Worm (Caenorhabditis elegans): ENCODE results near the gene F14H3.15.

DNA sequence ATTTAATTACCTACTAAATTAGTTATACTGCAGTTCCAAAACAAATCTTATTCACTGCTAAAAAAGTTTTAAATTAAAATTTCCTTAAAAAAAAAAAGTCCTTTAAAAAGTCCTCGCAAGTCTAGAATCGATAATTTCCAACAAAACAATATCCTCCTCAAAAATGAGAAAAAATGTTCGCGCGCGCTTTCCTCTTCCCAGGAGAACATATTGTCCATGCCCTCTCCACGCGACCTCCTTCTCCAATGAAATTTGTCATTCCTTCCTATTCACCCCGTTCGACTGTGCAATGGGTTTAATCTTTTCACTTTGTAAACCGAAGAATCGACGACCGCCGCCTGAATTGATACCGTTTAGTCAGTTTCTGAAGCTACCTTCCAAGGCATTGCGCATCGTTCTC, 23.9 kb downstream of the F14H3.15 start, which contains the start of gene T10C6.10:
- TF ChIP-seq unc-39 (tag; optimal IDR thresholded peaks at IDR 0.05) (no peak), unc-62 (GFP tag; optimal IDR thresholded peaks at IDR 0.05) (no peak), nhr-76 (tag; optimal IDR thresholded peaks at IDR 0.05) (no peak), blmp-1 (tag; optimal IDR thresholded peaks at IDR 0.05) (no peak), ztf-11 (tag; optimal IDR thresholded peaks at IDR 0.05) (no peak), lin-13 (tag; optimal IDR thresholded peaks at IDR 0.05) (no peak), pha-4 (tag; optimal IDR thresholded peaks at IDR 0.05) (no peak), lsy-2 (tag; optimal IDR thresholded peaks at IDR 0.05) (no peak), snpc-4 (tag; optimal IDR thresholded peaks at IDR 0.05) (no peak), elt-3 (tag; optimal IDR thresholded peaks at IDR 0.05) (no peak)

Measured in whole organism, mixed stage, embryonic.